Worm (Caenorhabditis elegans) whole organism, L2 larva: ENCODE measurements around the gene ceh-90.

ENCODE experiments used
- C34F6.9 ChIP-seq: fragments of 150-350 bp; optimal IDR thresholded peaks from 2 replicates; lab custom pipeline; 2014; ENCODE audit warnings: missing biosample characterization, missing genetic modification characterization
- alr-1 ChIP-seq: fragments of 150-350 bp; optimal IDR thresholded peaks from 2 replicates; lab custom pipeline; 2014; ENCODE audit warnings: missing biosample characterization, missing genetic modification characterization
- blmp-1 ChIP-seq: sonication (generic microtip); optimal IDR thresholded peaks from 2 replicates; lab custom pipeline; 2017; ENCODE audit warnings: missing genetic modification characterization, mild to moderate bottlenecking, missing compliant biosample characterization, antibody characterized with exemption, moderate library complexity; ENCODE audit not compliant: insufficient read depth
- ceh-82 ChIP-seq: fragments of 150-350 bp; optimal IDR thresholded peaks from 2 replicates; lab custom pipeline; 2014; ENCODE audit warnings: missing biosample characterization, missing genetic modification characterization
- crh-2 ChIP-seq: sonication (generic microtip); optimal IDR thresholded peaks from 2 replicates; lab custom pipeline; 2017; ENCODE audit warnings: missing biosample characterization, missing genetic modification characterization
- fos-1 ChIP-seq: fragments of 150-350 bp; optimal IDR thresholded peaks from 2 replicates; lab custom pipeline; 2014; ENCODE audit warnings: missing biosample characterization, missing genetic modification characterization
- lin-11 ChIP-seq: fragments of 150-350 bp; sonication (generic microtip); optimal IDR thresholded peaks from 2 replicates; lab custom pipeline; 2014; ENCODE audit warnings: missing biosample characterization, missing genetic modification characterization, inconsistent platforms, mixed read lengths
- lin-13 ChIP-seq: fragments of 150-350 bp; optimal IDR thresholded peaks from 2 replicates; lab custom pipeline; 2014; ENCODE audit warnings: missing biosample characterization, missing genetic modification reagents, missing genetic modification characterization
- nhr-10 ChIP-seq: sonication (generic microtip); optimal IDR thresholded peaks from 2 replicates; lab custom pipeline; 2017; ENCODE audit warnings: missing biosample characterization, missing genetic modification characterization
- nhr-12 ChIP-seq: fragments of 150-350 bp; optimal IDR thresholded peaks from 2 replicates; lab custom pipeline; 2014; ENCODE audit warnings: missing biosample characterization, missing genetic modification characterization
- nhr-129 ChIP-seq: fragments of 150-350 bp; optimal IDR thresholded peaks from 2 replicates; lab custom pipeline; 2014; ENCODE audit warnings: missing biosample characterization, missing genetic modification characterization
- nhr-23 ChIP-seq: fragments of 150-350 bp; optimal IDR thresholded peaks from 2 replicates; lab custom pipeline; 2014; ENCODE audit warnings: missing biosample characterization, missing genetic modification reagents, missing genetic modification characterization
- nhr-237 ChIP-seq: fragments of 150-350 bp; optimal IDR thresholded peaks from 2 replicates; lab custom pipeline; 2014; ENCODE audit warnings: missing biosample characterization, missing genetic modification characterization
- nhr-77 ChIP-seq: fragments of 150-350 bp; optimal IDR thresholded peaks from 2 replicates; lab custom pipeline; 2014; ENCODE audit warnings: missing biosample characterization, missing genetic modification characterization
- peb-1 ChIP-seq: fragments of 150-350 bp; optimal IDR thresholded peaks from 2 replicates; lab custom pipeline; 2014; ENCODE audit warnings: missing biosample characterization, missing genetic modification characterization
- skn-1 ChIP-seq: sonication (generic microtip); optimal IDR thresholded peaks from 2 replicates; lab custom pipeline; 2017; ENCODE audit warnings: missing biosample characterization, missing genetic modification characterization
- sma-9 ChIP-seq, 2 experiments: fragments of 150-350 bp in 1 of 2; sonication (generic microtip) in 1 of 2; optimal IDR thresholded peaks; 2 replicates each; lab custom pipeline; 2014 to 2016; ENCODE audit warnings: missing genetic modification characterization in 2 of 2, mild to moderate bottlenecking in 1 of 2, missing biosample characterization in 1 of 2, missing compliant biosample characterization in 1 of 2, missing genetic modification reagents in 1 of 2, moderate library complexity in 1 of 2
- unc-39 ChIP-seq: fragments of 150-350 bp; optimal IDR thresholded peaks from 2 replicates; lab custom pipeline; 2014; ENCODE audit warnings: missing biosample characterization, missing genetic modification characterization
- unc-62 ChIP-seq: fragments of 150-350 bp; optimal IDR thresholded peaks from 2 replicates; lab custom pipeline; 2014; ENCODE audit warnings: missing biosample characterization, missing genetic modification reagents, missing genetic modification characterization
- ztf-1 ChIP-seq: fragments of 200-800 bp; sonication (Bioruptor generic); conservative IDR thresholded peaks from 2 replicates; pipeline ENCODE4 v1.3.6; 2022; ENCODE audit warnings: missing genetic modification characterization, missing compliant biosample characterization
- ztf-11 ChIP-seq: sonication (generic microtip); optimal IDR thresholded peaks from 2 replicates; lab custom pipeline; 2017; ENCODE audit warnings: missing biosample characterization, missing genetic modification characterization
- ztf-4 ChIP-seq: fragments of 150-350 bp; optimal IDR thresholded peaks from 2 replicates; lab custom pipeline; 2014; ENCODE audit warnings: missing biosample characterization, missing genetic modification characterization

ceh-90 gene

ce11 chrX:14113347-14113746 lies 43.5 kb downstream of the ceh-90 start, which contains the start of gene nhr-281:
Gene nhr-281 (minus strand): TSS chrX:14113447.
- TF ChIP-seq C34F6.9 (tag; lab: Kevin White, UChicago) (no peak), ceh-82 (tag; lab: Kevin White, UChicago) (no peak), nhr-10 (tag; lab: Kevin White, UChicago) (no peak), peb-1 (no peak), ztf-1 (no peak), crh-2 (tag; lab: Kevin White, UChicago) (no peak), fos-1 (tag; lab: Kevin White, UChicago) (no peak), ztf-4 (tag; lab: Kevin White, UChicago) (no peak), unc-39 (tag; lab: Kevin White, UChicago) (no peak), sma-9 (GFP tag; optimal IDR thresholded peaks at IDR 0.05; lab: Kevin White, UChicago) (no peak), sma-9 (tag; optimal IDR thresholded peaks at IDR 0.05; lab: Kevin White, UChicago) (no peak), blmp-1 (no peak), nhr-237 (tag; lab: Kevin White, UChicago) (no peak), nhr-23 (tag; lab: Kevin White, UChicago) (no peak), unc-62 (no peak), nhr-12 (tag; lab: Kevin White, UChicago) (no peak), lin-11 (tag; lab: Kevin White, UChicago) (no peak)

ce11 chrX:14108245-14108644 lies 48.6 kb downstream of the ceh-90 start, which contains the start of gene F16B12.7:
Gene F16B12.7 (plus strand): TSS chrX:14108545.
- no peak for TF ChIP-seq nhr-77 (tag; lab: Kevin White, UChicago)
- no peak for TF ChIP-seq ztf-4 (tag; lab: Kevin White, UChicago)
- no peak for TF ChIP-seq ztf-11
- TF ChIP-seq lin-13 (GFP tag; lab: Kevin White, UChicago), result no peak
- no peak for TF ChIP-seq nhr-12 (tag; lab: Kevin White, UChicago)
- TF ChIP-seq alr-1 (tag; lab: Kevin White, UChicago), result no peak
- TF ChIP-seq nhr-129 (tag; lab: Kevin White, UChicago), result no peak
- no peak for TF ChIP-seq skn-1
- no peak for TF ChIP-seq unc-62
